Worm (Caenorhabditis elegans) whole organism, mixed stage, embryonic: Measurements from ENCODE around the gene Y17G7B.18.

ENCODE experiments used
- ceh-83 ChIP-seq: fragments of 200-800 bp; sonication (Bioruptor generic); optimal IDR thresholded peaks from 2 replicates; lab custom pipeline; 2018; ENCODE audit warnings: mild to moderate bottlenecking, missing genetic modification characterization, missing compliant biosample characterization
- elt-3 ChIP-seq: fragments of 150-350 bp; optimal IDR thresholded peaks from 2 replicates; lab custom pipeline; 2014; ENCODE audit warnings: missing biosample characterization, missing genetic modification characterization
- mep-1 ChIP-seq: fragments of 150-350 bp; optimal IDR thresholded peaks from 2 replicates; lab custom pipeline; 2017; ENCODE audit warnings: missing biosample characterization, missing genetic modification reagents, missing genetic modification characterization, inconsistent platforms
- nhr-28 ChIP-seq: fragments of 150-350 bp; optimal IDR thresholded peaks from 2 replicates; lab custom pipeline; 2014; ENCODE audit warnings: missing biosample characterization, missing genetic modification characterization
- nhr-76 ChIP-seq: sonication (generic microtip); optimal IDR thresholded peaks from 2 replicates; lab custom pipeline; 2017; ENCODE audit warnings: missing biosample characterization, missing genetic modification characterization
- unc-39 ChIP-seq: fragments of 150-350 bp; optimal IDR thresholded peaks from 2 replicates; lab custom pipeline; 2014; ENCODE audit warnings: missing biosample characterization, missing genetic modification characterization
- zip-8 ChIP-seq: fragments of 150-350 bp; optimal IDR thresholded peaks from 2 replicates; lab custom pipeline; 2014; ENCODE audit warnings: missing biosample characterization, missing genetic modification characterization

- no peak for TF ChIP-seq unc-39 (tag; lab: Kevin White, UChicago)
- TF ChIP-seq nhr-28 (tag; lab: Kevin White, UChicago), result no peak
- TF ChIP-seq zip-8 (tag; lab: Kevin White, UChicago), result no peak
- no peak for TF ChIP-seq mep-1 (tag; lab: Kevin White, UChicago)
- no peak for TF ChIP-seq nhr-76 (tag; lab: Kevin White, UChicago)
- TF ChIP-seq elt-3 (tag; lab: Kevin White, UChicago), result no peak
- TF ChIP-seq ceh-83 (GFP tag; lab: Kevin White, UChicago), result no peak
These were observed 39.7 kb upstream of the Y17G7B.18 start, which contains the start of gene Y57A10A.2 for ce11 chrII:12147331-12147730.
